Fruit fly (Drosophila melanogaster) whole organism: ENCODE measurements around the gene Trs20.

ENCODE experiments used
- CG8478 ChIP-seq: fragments of >200 bp; optimal IDR thresholded peaks from 2 replicates; lab custom pipeline; 2018; ENCODE audit warnings: inconsistent platforms
- Dll ChIP-seq: fragments of >200 bp; optimal IDR thresholded peaks from 2 replicates; lab custom pipeline; 2017
- pan ChIP-seq: fragments of >200 bp; optimal IDR thresholded peaks from 2 replicates; lab custom pipeline; 2017

DNA sequence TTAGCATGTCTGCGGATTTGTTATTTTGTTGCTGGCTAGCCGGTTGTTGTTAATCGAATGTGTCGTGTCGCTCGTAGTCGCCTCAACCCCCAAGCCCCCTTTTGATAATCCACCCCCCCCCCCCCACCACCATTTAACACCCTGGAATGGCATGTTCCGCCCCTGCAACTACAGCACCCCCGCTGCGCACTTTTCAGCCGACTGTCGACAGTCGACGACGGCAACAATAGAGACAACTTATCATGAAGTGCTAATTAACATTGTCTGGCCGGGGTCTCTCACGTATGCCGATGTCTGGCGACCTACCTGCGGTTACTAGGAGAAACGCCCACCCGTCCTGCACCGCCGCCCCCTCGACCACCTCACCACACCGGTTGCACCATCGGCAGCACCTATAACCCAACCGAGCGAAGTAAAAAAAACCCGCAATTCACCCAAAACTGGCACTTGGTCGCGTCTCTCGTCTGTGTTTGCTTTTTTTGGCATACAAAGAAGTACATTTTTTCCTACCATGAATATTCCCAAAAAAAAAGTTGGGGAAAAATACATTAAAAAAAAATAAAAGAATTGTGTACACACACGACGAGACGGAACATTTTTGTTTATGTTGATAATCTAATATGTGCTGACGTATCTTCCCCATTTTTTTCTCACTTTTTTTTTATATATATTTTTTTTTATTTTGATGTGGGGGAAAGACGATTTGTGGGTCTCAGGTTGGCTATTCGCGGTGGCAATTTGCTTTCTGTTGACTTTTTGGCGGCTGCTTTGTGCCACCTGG, 35.0 kb upstream of the Trs20 start:
- TF ChIP-seq Dll (no peak), pan (lab: Kevin White, UChicago) (no peak), CG8478 (lab: Kevin White, UChicago) (no peak)
